Fruit fly (Drosophila melanogaster): Measurements from ENCODE around the gene CG17129.

The CG17129 gene

dm6 chr3L:644111-644718 is 35.9 kb downstream of the CG17129 start (continued):
- TF ChIP-seq N (GFP tag; optimal IDR thresholded peaks at IDR 0.05): no peak
- TF ChIP-seq Vsx2 (GFP tag; optimal IDR thresholded peaks at IDR 0.05; ENCODE audit: partially characterized antibody): no peak
- TF ChIP-seq h (GFP tag; optimal IDR thresholded peaks at IDR 0.05): peak; percentile 90
- no peak for TF ChIP-seq tai (GFP tag; optimal IDR thresholded peaks at IDR 0.05)
- TF ChIP-seq Dfd (GFP tag; optimal IDR thresholded peaks at IDR 0.05): no peak
- TF ChIP-seq OdsH (GFP tag; optimal IDR thresholded peaks at IDR 0.05): peak; percentile 82
- TF ChIP-seq Myc (optimal IDR thresholded peaks at IDR 0.05): no peak
- peak; percentile 88 for TF ChIP-seq fru (GFP tag; optimal IDR thresholded peaks at IDR 0.05)
- TF ChIP-seq brk (GFP tag; optimal IDR thresholded peaks at IDR 0.05): no peak
- TF ChIP-seq sage (GFP tag; optimal IDR thresholded peaks at IDR 0.05): peak; percentile 49
- no peak for TF ChIP-seq pan (optimal IDR thresholded peaks at IDR 0.05)
- no peak for TF ChIP-seq Mio (GFP tag; optimal IDR thresholded peaks at IDR 0.05)
- peak; percentile 70 for TF ChIP-seq dmrt93B (GFP tag; optimal IDR thresholded peaks at IDR 0.05)
- no peak for TF ChIP-seq GATAd (GFP tag; optimal IDR thresholded peaks at IDR 0.05)
- no peak for TF ChIP-seq Hr83 (GFP tag; optimal IDR thresholded peaks at IDR 0.05; ENCODE audit: poor library complexity, severe bottlenecking)
- no peak for TF ChIP-seq CrebA (GFP tag; optimal IDR thresholded peaks at IDR 0.05; ENCODE audit: borderline replicate concordance)
- peak; percentile 85 for TF ChIP-seq ey (GFP tag; optimal IDR thresholded peaks at IDR 0.05)
- peak in 1 of 2 experiments; percentile 88 for TF ChIP-seq foxo (GFP tag; optimal IDR thresholded peaks at IDR 0.05)

dm6 chr3L:642865-643738 is 37.0 kb downstream of the CG17129 start:
- TF ChIP-seq Rel (GFP tag; optimal IDR thresholded peaks at IDR 0.05) (no peak), Rel (tag; optimal IDR thresholded peaks at IDR 0.05) (no peak), N (GFP tag; optimal IDR thresholded peaks at IDR 0.05) (no peak)

dm6 chr3L:642146-642864 is 37.8 kb downstream of the CG17129 start:
- TF ChIP-seq sv (GFP tag; optimal IDR thresholded peaks at IDR 0.05) (peak; percentile 18), dl (GFP tag; optimal IDR thresholded peaks at IDR 0.05; ENCODE audit: insufficient read depth in 1 of 2, partially characterized antibody in 2 of 2) (no peak)

dm6 chr3L:641436-641835 is 38.7 kb downstream of the CG17129 start:
- TF ChIP-seq CrebA (GFP tag; optimal IDR thresholded peaks at IDR 0.05; ENCODE audit: borderline replicate concordance) (no peak), h (GFP tag; optimal IDR thresholded peaks at IDR 0.05) (no peak), psq (GFP tag; optimal IDR thresholded peaks at IDR 0.05) (no peak), usp (GFP tag; optimal IDR thresholded peaks at IDR 0.05) (no peak), dl (GFP tag; optimal IDR thresholded peaks at IDR 0.05; ENCODE audit: insufficient read depth in 1 of 2, partially characterized antibody in 2 of 2) (no peak), Hnf4 (GFP tag; optimal IDR thresholded peaks at IDR 0.05) (no peak), Mio (GFP tag; optimal IDR thresholded peaks at IDR 0.05) (no peak), rgr (GFP tag; optimal IDR thresholded peaks at IDR 0.05) (no peak), sv (GFP tag; optimal IDR thresholded peaks at IDR 0.05) (no peak), dsf (GFP tag; optimal IDR thresholded peaks at IDR 0.05; ENCODE audit: borderline replicate concordance) (no peak)

dm6 chr3L:640324-640974 is 39.7 kb downstream of the CG17129 start:
- TF ChIP-seq Dif (GFP tag; optimal IDR thresholded peaks at IDR 0.05; ENCODE audit: partially characterized antibody) (peak; percentile 16), N (GFP tag; optimal IDR thresholded peaks at IDR 0.05) (no peak), dmrt93B (GFP tag; optimal IDR thresholded peaks at IDR 0.05) (peak; percentile 77), Hr83 (GFP tag; optimal IDR thresholded peaks at IDR 0.05; ENCODE audit: poor library complexity, severe bottlenecking) (no peak), usp (GFP tag; optimal IDR thresholded peaks at IDR 0.05) (no peak), Rel (GFP tag; optimal IDR thresholded peaks at IDR 0.05) (peak; percentile 43), Rel (tag; optimal IDR thresholded peaks at IDR 0.05) (peak; percentile 52), foxo (GFP tag; optimal IDR thresholded peaks at IDR 0.05) (peak in 1 of 2 experiments; percentile 94), sv (GFP tag; optimal IDR thresholded peaks at IDR 0.05) (peak; percentile 85), tai (GFP tag; optimal IDR thresholded peaks at IDR 0.05) (peak; percentile 75), dl (GFP tag; optimal IDR thresholded peaks at IDR 0.05; ENCODE audit: insufficient read depth in 1 of 2, partially characterized antibody in 2 of 2) (no peak), fru (GFP tag; optimal IDR thresholded peaks at IDR 0.05) (peak; percentile 95), pan (optimal IDR thresholded peaks at IDR 0.05) (no peak), Hnf4 (GFP tag; optimal IDR thresholded peaks at IDR 0.05) (peak; percentile 85), psq (GFP tag; optimal IDR thresholded peaks at IDR 0.05) (peak; percentile 94), Vsx2 (GFP tag; optimal IDR thresholded peaks at IDR 0.05; ENCODE audit: partially characterized antibody) (no peak), HLH106 (tag; optimal IDR thresholded peaks at IDR 0.05) (peak; percentile 91), CG9705 (GFP tag; optimal IDR thresholded peaks at IDR 0.05) (peak; percentile 79), Hr78 (GFP tag; optimal IDR thresholded peaks at IDR 0.05) (no peak), Dfd (GFP tag; optimal IDR thresholded peaks at IDR 0.05) (peak; percentile 58), woc (GFP tag; optimal IDR thresholded peaks at IDR 0.05) (peak; percentile 93), Sp1 (GFP tag; optimal IDR thresholded peaks at IDR 0.05) (peak; percentile 90), CrebA (GFP tag; optimal IDR thresholded peaks at IDR 0.05; ENCODE audit: borderline replicate concordance) (no peak), brk (GFP tag; optimal IDR thresholded peaks at IDR 0.05) (peak; percentile 73), OdsH (GFP tag; optimal IDR thresholded peaks at IDR 0.05) (peak; percentile 92), rgr (GFP tag; optimal IDR thresholded peaks at IDR 0.05) (peak; percentile 91), dsf (GFP tag; optimal IDR thresholded peaks at IDR 0.05; ENCODE audit: borderline replicate concordance) (peak; percentile 34)
